Fruit fly (Drosophila melanogaster): ENCODE results near the gene CG10650.

dm6 chr2L:19002468-19002867 is 6.7 kb upstream of the CG10650 start:
- TF ChIP-seq Xrp1 (GFP tag; IDR thresholded peaks at IDR 0.05) (no peak), Hr78 (GFP tag; optimal IDR thresholded peaks at IDR 0.05) (no peak), gt (GFP tag; IDR thresholded peaks at IDR 0.05) (no peak), CG6683 (GFP tag; optimal IDR thresholded peaks at IDR 0.05) (no peak), Hr51 (GFP tag; optimal IDR thresholded peaks at IDR 0.05) (no peak), Sry-δ (GFP tag; optimal IDR thresholded peaks at IDR 0.05) (no peak), Rx (GFP tag; IDR thresholded peaks at IDR 0.05) (no peak), hb (GFP tag; IDR thresholded peaks at IDR 0.05; ENCODE audit: partially characterized antibody) (no peak), kni (GFP tag; optimal IDR thresholded peaks at IDR 0.05) (no peak), Atf6 (GFP tag; IDR thresholded peaks at IDR 0.05) (no peak), CG12391 (tag; optimal IDR thresholded peaks at IDR 0.05) (no peak), zen (tag; optimal IDR thresholded peaks at IDR 0.05) (no peak), sr (GFP tag; IDR thresholded peaks at IDR 0.05) (no peak)

Data from whole organism, embryonic.